Worm (Caenorhabditis elegans) whole organism, mixed stage, embryonic: ENCODE measurements around the gene idpc-7.

ENCODE experiments used
- lsy-2 ChIP-seq: fragments of 150-350 bp; optimal IDR thresholded peaks from 2 replicates; lab custom pipeline; 2014; ENCODE audit warnings: missing biosample characterization, missing genetic modification characterization
- nhr-28 ChIP-seq: fragments of 150-350 bp; optimal IDR thresholded peaks from 2 replicates; lab custom pipeline; 2014; ENCODE audit warnings: missing biosample characterization, missing genetic modification characterization
- nhr-76 ChIP-seq: sonication (generic microtip); optimal IDR thresholded peaks from 2 replicates; lab custom pipeline; 2017; ENCODE audit warnings: missing biosample characterization, missing genetic modification characterization
- pha-4 ChIP-seq: fragments of 150-350 bp; optimal IDR thresholded peaks from 2 replicates; lab custom pipeline; 2018; ENCODE audit warnings: missing biosample characterization, missing genetic modification reagents, missing genetic modification characterization
- tbx-8 ChIP-seq: fragments of 200-800 bp; sonication (Bioruptor generic); optimal IDR thresholded peaks from 2 replicates; lab custom pipeline; 2018; ENCODE audit warnings: mild to moderate bottlenecking, missing genetic modification characterization, moderate library complexity, missing compliant biosample characterization
- unc-39 ChIP-seq: fragments of 150-350 bp; optimal IDR thresholded peaks from 2 replicates; lab custom pipeline; 2014; ENCODE audit warnings: missing biosample characterization, missing genetic modification characterization

DNA sequence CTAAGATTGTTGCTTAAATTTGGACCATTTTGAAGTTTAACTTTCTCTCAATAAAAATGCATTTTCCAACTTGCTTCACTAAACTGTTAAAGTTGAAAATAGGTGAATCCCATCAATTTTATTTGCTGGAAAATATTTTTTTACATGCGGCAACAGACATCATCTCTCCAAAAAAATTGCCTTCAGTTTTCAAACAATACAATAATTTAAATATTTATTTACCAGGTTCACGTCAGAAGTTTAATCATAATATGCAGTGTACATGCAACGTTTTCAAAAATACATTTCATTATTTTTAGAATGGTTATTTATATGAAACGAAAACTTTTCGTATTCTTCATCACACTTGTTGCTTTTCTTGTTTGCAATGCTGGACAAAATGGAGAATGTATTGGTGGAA is 12.1 kb upstream of the idpc-7 start, which contains the start of gene T06E4.5:
- TF ChIP-seq unc-39 (tag; lab: Kevin White, UChicago) = no peak
- no peak for TF ChIP-seq nhr-28
- TF ChIP-seq tbx-8 (GFP tag; lab: Kevin White, UChicago) = no peak
- no peak for TF ChIP-seq pha-4 (tag; lab: Kevin White, UChicago)
- TF ChIP-seq nhr-76 (tag; lab: Kevin White, UChicago) = no peak
- no peak for TF ChIP-seq lsy-2 (tag; lab: Kevin White, UChicago)
